Worm (Caenorhabditis elegans): ENCODE measurements around the gene gur-4.

gur-4 gene

ce11 chrII:14063044-14063500 is 41.5 kb upstream of the gur-4 start, which contains the start of gene lem-2 (continued):
- TF ChIP-seq F37D6.2 (tag; optimal IDR thresholded peaks at IDR 0.05) = peak; percentile 37
- peak in 1 of 2 experiments; percentile 59 for TF ChIP-seq unc-62 (GFP tag; optimal IDR thresholded peaks at IDR 0.05 in 1 of 2)
- TF ChIP-seq unc-62 (tag; optimal IDR thresholded peaks at IDR 0.05) = no peak
- TF ChIP-seq nhr-25 (tag; optimal IDR thresholded peaks at IDR 0.05; ENCODE audit: borderline replicate concordance, insufficient read depth) = peak; percentile 1
- peak; percentile 38; the same call in 1 of the 2 replicates for TF ChIP-seq tra-1 (GFP tag; IDR thresholded peaks at IDR 0.05)
- peak; percentile 84 for TF ChIP-seq nhr-77 (tag; optimal IDR thresholded peaks at IDR 0.05)
- no peak for TF ChIP-seq lin-39 (tag; optimal IDR thresholded peaks at IDR 0.05)
- TF ChIP-seq F49E8.2 (tag; optimal IDR thresholded peaks at IDR 0.05; ENCODE audit: borderline replicate concordance) = peak; percentile 25
- TF ChIP-seq zag-1 (tag; optimal IDR thresholded peaks at IDR 0.05) = no peak
- TF ChIP-seq lin-38 (GFP tag; IDR thresholded peaks at IDR 0.05) = peak; percentile 96
- peak; percentile 36 for TF ChIP-seq hlh-11 (tag; optimal IDR thresholded peaks at IDR 0.05)
- peak; percentile 89 for TF ChIP-seq dpl-1 (GFP tag; optimal IDR thresholded peaks at IDR 0.05)
- peak; percentile 77 for TF ChIP-seq vab-7 (GFP tag; IDR thresholded peaks at IDR 0.05)
- TF ChIP-seq zfp-2 (tag; optimal IDR thresholded peaks at IDR 0.05) = peak; percentile 54
- TF ChIP-seq ctbp-1 (GFP tag; IDR thresholded peaks at IDR 0.05) = 0 out of 2 replicates have a peak, but pooled peaks have one; percentile 36

ce11 chrII:14064051-14064450 is 40.5 kb upstream of the gur-4 start:
- TF ChIP-seq ceh-20 (GFP tag; IDR thresholded peaks at IDR 0.05) = no peak
- TF ChIP-seq sdz-12 (GFP tag; optimal IDR thresholded peaks at IDR 0.05) = no peak
- no peak for TF ChIP-seq saeg-2 (GFP tag; IDR thresholded peaks at IDR 0.05)
- no peak for TF ChIP-seq dve-1 (tag; optimal IDR thresholded peaks at IDR 0.05; ENCODE audit: insufficient read depth)
- TF ChIP-seq snpc-4 (tag; optimal IDR thresholded peaks at IDR 0.05) = no peak

ce11 chrII:14065486-14065885 is 39.1 kb upstream of the gur-4 start:
- TF ChIP-seq snpc-1.2 (GFP tag; IDR thresholded peaks at IDR 0.05) (no peak), set-16 (GFP tag; IDR thresholded peaks at IDR 0.05) (peak; percentile 90)

- TF ChIP-seq lin-15B (tag; optimal IDR thresholded peaks at IDR 0.05) = no peak
- no peak for TF ChIP-seq F44E2.7 (GFP tag; IDR thresholded peaks at IDR 0.05)
- TF ChIP-seq ces-1 (GFP tag; optimal IDR thresholded peaks at IDR 0.05) = no peak
- no peak for TF ChIP-seq daf-12 (tag; optimal IDR thresholded peaks at IDR 0.05)
- TF ChIP-seq nhr-10 (tag; optimal IDR thresholded peaks at IDR 0.05) = no peak
- no peak for TF ChIP-seq mxl-3 (GFP tag; optimal IDR thresholded peaks at IDR 0.05)
Measured at ce11 chrII:14068607-14069006, 36.0 kb upstream of the gur-4 start, which contains the start of gene xrn-1. xrn-1 (plus strand) TSS chrII:14068907.

- TF ChIP-seq set-16 (GFP tag; IDR thresholded peaks at IDR 0.05) (peak; percentile 81), F10B5.3 (tag; optimal IDR thresholded peaks at IDR 0.05) (no peak)
Measured at ce11 chrII:14074825-14075224, 29.7 kb upstream of the gur-4 start.

- TF ChIP-seq ztf-11 (tag; optimal IDR thresholded peaks at IDR 0.05) (no peak), set-16 (GFP tag; IDR thresholded peaks at IDR 0.05) (peak; percentile 89), saeg-2 (GFP tag; IDR thresholded peaks at IDR 0.05) (no peak)
Measured at ce11 chrII:14077823-14078222, 26.7 kb upstream of the gur-4 start.

ce11 chrII:14086931-14087330 is 17.6 kb upstream of the gur-4 start:
- TF ChIP-seq skn-1 (tag; optimal IDR thresholded peaks at IDR 0.05) (no peak), set-16 (GFP tag; IDR thresholded peaks at IDR 0.05) (peak; percentile 97)
